Fruit fly (Drosophila melanogaster) whole organism, embryonic: ENCODE results near the gene CG13373.

Experiments
- ATbp ChIP-seq: fragments of 200-800 bp; sonication (Bioruptor generic); optimal IDR thresholded peaks from 2 replicates; lab custom pipeline; 2017; ENCODE audit warnings: missing biosample characterization, mild to moderate bottlenecking, missing genetic modification characterization, missing genetic modification reagents
- Bteb2 ChIP-seq: fragments of 200-800 bp; sonication (Bioruptor generic); optimal IDR thresholded peaks from 2 replicates; lab custom pipeline; 2016; ENCODE audit warnings: missing biosample characterization, missing genetic modification characterization
- CG10267 ChIP-seq: fragments of 200-800 bp; sonication (Bioruptor generic); optimal IDR thresholded peaks from 2 replicates; lab custom pipeline; 2018; ENCODE audit warnings: missing biosample characterization, mild to moderate bottlenecking, missing genetic modification characterization, moderate library complexity
- CG13296 ChIP-seq: fragments of 200-800 bp; sonication (Bioruptor generic); optimal IDR thresholded peaks from 3 replicates; lab custom pipeline; 2018; ENCODE audit warnings: missing biosample characterization, mild to moderate bottlenecking, missing genetic modification characterization
- CG15073 ChIP-seq: fragments of 200-800 bp; sonication (Bioruptor generic); optimal IDR thresholded peaks from 2 replicates; lab custom pipeline; 2016; ENCODE audit warnings: missing biosample characterization, missing genetic modification characterization
- CG15514 ChIP-seq: fragments of 200-800 bp; sonication (Bioruptor generic); optimal IDR thresholded peaks from 3 replicates; lab custom pipeline; 2017; ENCODE audit warnings: missing biosample characterization, missing genetic modification characterization, mild to moderate bottlenecking, moderate library complexity, missing genetic modification reagents
- CG17359 ChIP-seq: fragments of 200-800 bp; sonication (Bioruptor generic); optimal IDR thresholded peaks from 3 replicates; lab custom pipeline; 2018; ENCODE audit warnings: missing biosample characterization, mild to moderate bottlenecking, missing genetic modification characterization, moderate library complexity
- CG18764 ChIP-seq: fragments of 200-800 bp; sonication (Bioruptor generic); optimal IDR thresholded peaks from 3 replicates; lab custom pipeline; 2016; ENCODE audit warnings: missing biosample characterization, missing genetic modification characterization
- CG2875 ChIP-seq: fragments of 200-800 bp; sonication (Bioruptor generic); optimal IDR thresholded peaks from 2 replicates; lab custom pipeline; 2017; ENCODE audit warnings: missing biosample characterization, mild to moderate bottlenecking, missing genetic modification characterization, missing genetic modification reagents
- CG32767 ChIP-seq: fragments of 200-800 bp; sonication (Bioruptor generic); IDR thresholded peaks from 2 replicates; pipeline ENCODE4 v1.3.6; 2022; ENCODE audit warnings: missing biosample characterization, missing genetic modification characterization
- CG4404 ChIP-seq: fragments of 200-800 bp; sonication (Bioruptor generic); IDR thresholded peaks from 2 replicates; pipeline ENCODE4 v1.3.6; 2022; ENCODE audit warnings: missing biosample characterization, missing genetic modification characterization
- CG4707 ChIP-seq: fragments of 200-800 bp; sonication (Bioruptor generic); optimal IDR thresholded peaks from 2 replicates; lab custom pipeline; 2018; ENCODE audit warnings: missing biosample characterization, mild to moderate bottlenecking, missing genetic modification characterization, moderate library complexity
- CG5245 ChIP-seq: fragments of 200-800 bp; sonication (Bioruptor generic); optimal IDR thresholded peaks from 3 replicates; lab custom pipeline; 2016; ENCODE audit warnings: missing biosample characterization, missing genetic modification characterization
- CG6254 ChIP-seq: fragments of 200-800 bp; sonication (Bioruptor generic); optimal IDR thresholded peaks from 3 replicates; lab custom pipeline; 2017; ENCODE audit warnings: mild to moderate bottlenecking, missing biosample characterization, missing genetic modification reagents, missing genetic modification characterization
- CG6272 ChIP-seq: fragments of 200-800 bp; sonication (Bioruptor generic); IDR thresholded peaks from 2 replicates; pipeline ENCODE4 v1.3.6; 2022; ENCODE audit warnings: missing biosample characterization, missing genetic modification characterization
- CG6765 ChIP-seq: fragments of 200-800 bp; sonication (Bioruptor generic); optimal IDR thresholded peaks from 3 replicates; lab custom pipeline; 2017; ENCODE audit warnings: missing biosample characterization, mild to moderate bottlenecking, missing genetic modification characterization
- CG6791 ChIP-seq: fragments of 200-800 bp; sonication (Bioruptor generic); IDR thresholded peaks from 3 replicates; pipeline ENCODE4 v1.3.6; 2022; ENCODE audit warnings: missing biosample characterization, missing genetic modification characterization; ENCODE audit not compliant: partially characterized antibody
- CG6813 ChIP-seq: fragments of 200-800 bp; sonication (Bioruptor generic); optimal IDR thresholded peaks from 2 replicates; lab custom pipeline; 2017; ENCODE audit warnings: missing biosample characterization, missing genetic modification characterization, mild to moderate bottlenecking, moderate library complexity, missing genetic modification reagents
- CG7928 ChIP-seq: fragments of 200-800 bp; sonication (Bioruptor generic); optimal IDR thresholded peaks from 2 replicates; lab custom pipeline; 2017; ENCODE audit warnings: missing biosample characterization, mild to moderate bottlenecking, missing genetic modification characterization
- Camta ChIP-seq: fragments of 200-800 bp; sonication (Bioruptor generic); optimal IDR thresholded peaks from 2 replicates; lab custom pipeline; 2016; ENCODE audit warnings: missing biosample characterization, missing genetic modification characterization
- CkIIα-i1 ChIP-seq: fragments of 200-800 bp; sonication (Bioruptor generic); IDR thresholded peaks from 2 replicates; pipeline ENCODE4 v1.3.6; 2022; ENCODE audit warnings: missing biosample characterization, missing genetic modification characterization
- D19A ChIP-seq: fragments of 200-800 bp; optimal IDR thresholded peaks from 3 replicates; lab custom pipeline; 2019; ENCODE audit warnings: missing biosample characterization, mild to moderate bottlenecking, missing genetic modification characterization, moderate library complexity
- Dfd ChIP-seq, 2 experiments: fragments of >200 bp; optimal IDR thresholded peaks; 2 replicates each; lab custom pipeline; 2017; ENCODE audit warnings: missing biosample characterization in 2 of 2, missing genetic modification characterization in 2 of 2
- Dp ChIP-seq: fragments of 200-800 bp; sonication (Bioruptor generic); optimal IDR thresholded peaks from 2 replicates; lab custom pipeline; 2018; ENCODE audit warnings: missing biosample characterization, mild to moderate bottlenecking, missing genetic modification characterization, moderate library complexity
- Gsc ChIP-seq: fragments of 200-800 bp; sonication (Bioruptor generic); IDR thresholded peaks from 2 replicates; pipeline ENCODE4 v1.3.6; 2022; ENCODE audit warnings: missing biosample characterization, missing genetic modification characterization
- Gug ChIP-seq: fragments of 200-800 bp; sonication (Bioruptor generic); IDR thresholded peaks from 4 replicates; pipeline ENCODE4 v1.3.6; 2022; ENCODE audit warnings: missing biosample characterization, missing genetic modification characterization
- Med ChIP-seq: fragments of 200-800 bp; sonication (Bioruptor generic); peaks from one replicate; lab custom pipeline; 2016; ENCODE audit warnings: missing biosample characterization, missing genetic modification characterization, mild to moderate bottlenecking, inconsistent platforms, moderate library complexity
- NC2α ChIP-seq: fragments of 200-800 bp; sonication (Bioruptor generic); optimal IDR thresholded peaks from 2 replicates; lab custom pipeline; 2016; ENCODE audit warnings: missing biosample characterization, missing genetic modification characterization
- Pdp1 ChIP-seq, 2 experiments: fragments of 200-800 bp; sonication (Bioruptor generic); optimal IDR thresholded peaks; 3 replicates each; lab custom pipeline; 2016; ENCODE audit warnings: missing biosample characterization in 2 of 2, missing genetic modification characterization in 2 of 2, mild to moderate bottlenecking in 1 of 2, moderate library complexity in 1 of 2
- TFAM ChIP-seq: fragments of 200-800 bp; sonication (Bioruptor generic); optimal IDR thresholded peaks from 2 replicates; lab custom pipeline; 2017; ENCODE audit warnings: missing biosample characterization, missing genetic modification characterization, inconsistent platforms
- YL-1 ChIP-seq: fragments of 200-800 bp; sonication (Bioruptor generic); optimal IDR thresholded peaks from 3 replicates; lab custom pipeline; 2017; ENCODE audit warnings: missing biosample characterization, mild to moderate bottlenecking, missing genetic modification characterization
- abd-A ChIP-seq: fragments of 200-800 bp; sonication (Bioruptor generic); optimal IDR thresholded peaks from 3 replicates; lab custom pipeline; 2019; ENCODE audit warnings: missing biosample characterization, mild to moderate bottlenecking, missing genetic modification characterization, moderate library complexity
- amos ChIP-seq: fragments of 200-800 bp; sonication (Bioruptor generic); IDR thresholded peaks from 2 replicates; pipeline ENCODE4 v1.3.6; 2022; ENCODE audit warnings: missing biosample characterization, missing genetic modification characterization; ENCODE audit not compliant: partially characterized antibody
- ato ChIP-seq: fragments of 200-800 bp; sonication (Bioruptor generic); IDR thresholded peaks from 2 replicates; pipeline ENCODE4 v1.3.6; 2022; ENCODE audit warnings: missing biosample characterization, missing genetic modification characterization; ENCODE audit not compliant: partially characterized antibody
- gro ChIP-seq: fragments of 200-800 bp; sonication (Bioruptor generic); optimal IDR thresholded peaks from 2 replicates; lab custom pipeline; 2016; ENCODE audit warnings: missing biosample characterization, missing genetic modification characterization
- her ChIP-seq: fragments of 200-800 bp; sonication (Bioruptor generic); optimal IDR thresholded peaks from 2 replicates; lab custom pipeline; 2016; ENCODE audit warnings: missing biosample characterization, missing genetic modification characterization
- lbe ChIP-seq: fragments of 200-800 bp; sonication (Bioruptor generic); optimal IDR thresholded peaks from 2 replicates; lab custom pipeline; 2016; ENCODE audit warnings: missing biosample characterization, mild to moderate bottlenecking, missing genetic modification characterization
- mam ChIP-seq: fragments of 200-800 bp; sonication (Bioruptor generic); optimal IDR thresholded peaks from 3 replicates; lab custom pipeline; 2016; ENCODE audit warnings: missing biosample characterization, missing genetic modification characterization
- mirr ChIP-seq: fragments of 200-800 bp; sonication (Bioruptor generic); optimal IDR thresholded peaks from 3 replicates; lab custom pipeline; 2018; ENCODE audit warnings: missing biosample characterization, mild to moderate bottlenecking, missing genetic modification characterization
- mld ChIP-seq: fragments of 200-800 bp; sonication (Bioruptor generic); IDR thresholded peaks from 3 replicates; pipeline ENCODE4 v1.3.6; 2022; ENCODE audit warnings: missing biosample characterization, missing genetic modification characterization; ENCODE audit not compliant: partially characterized antibody
- org-1 ChIP-seq: fragments of 200-800 bp; sonication (Bioruptor generic); optimal IDR thresholded peaks from 2 replicates; lab custom pipeline; 2017; ENCODE audit warnings: missing biosample characterization, missing genetic modification characterization
- p53 ChIP-seq: fragments of 200-800 bp; sonication (Bioruptor generic); optimal IDR thresholded peaks from 2 replicates; lab custom pipeline; 2016; ENCODE audit warnings: missing biosample characterization, missing genetic modification characterization
- peb ChIP-seq: fragments of 200-800 bp; sonication (Bioruptor generic); IDR thresholded peaks from 2 replicates; pipeline ENCODE4 v1.3.6; 2022; ENCODE audit warnings: missing biosample characterization, missing genetic modification characterization
- sim ChIP-seq: fragments of 200-800 bp; sonication (Bioruptor generic); IDR thresholded peaks from 2 replicates; pipeline ENCODE4 v1.3.6; 2022; ENCODE audit warnings: missing biosample characterization, missing genetic modification characterization
- sqz ChIP-seq: fragments of 200-800 bp; sonication (Bioruptor generic); optimal IDR thresholded peaks from 3 replicates; lab custom pipeline; 2018; ENCODE audit warnings: missing biosample characterization, mild to moderate bottlenecking, missing genetic modification characterization
- tap ChIP-seq: fragments of 200-800 bp; optimal IDR thresholded peaks from 3 replicates; lab custom pipeline; 2019; ENCODE audit warnings: missing biosample characterization, mild to moderate bottlenecking, missing genetic modification characterization, moderate library complexity
- wdn ChIP-seq: fragments of 200-800 bp; sonication (Bioruptor generic); IDR thresholded peaks from 2 replicates; pipeline ENCODE4 v1.3.6; 2022; ENCODE audit warnings: missing biosample characterization, missing genetic modification characterization
- zen ChIP-seq: fragments of 200-800 bp; sonication (Bioruptor generic); optimal IDR thresholded peaks from 3 replicates; lab custom pipeline; 2018; ENCODE audit warnings: missing biosample characterization, mild to moderate bottlenecking, missing genetic modification characterization, moderate library complexity
- zfh2 ChIP-seq: fragments of 200-800 bp; sonication (Bioruptor generic); optimal IDR thresholded peaks from 2 replicates; lab custom pipeline; 2016; ENCODE audit warnings: missing biosample characterization, missing genetic modification characterization

Gene CG13373

DNA sequence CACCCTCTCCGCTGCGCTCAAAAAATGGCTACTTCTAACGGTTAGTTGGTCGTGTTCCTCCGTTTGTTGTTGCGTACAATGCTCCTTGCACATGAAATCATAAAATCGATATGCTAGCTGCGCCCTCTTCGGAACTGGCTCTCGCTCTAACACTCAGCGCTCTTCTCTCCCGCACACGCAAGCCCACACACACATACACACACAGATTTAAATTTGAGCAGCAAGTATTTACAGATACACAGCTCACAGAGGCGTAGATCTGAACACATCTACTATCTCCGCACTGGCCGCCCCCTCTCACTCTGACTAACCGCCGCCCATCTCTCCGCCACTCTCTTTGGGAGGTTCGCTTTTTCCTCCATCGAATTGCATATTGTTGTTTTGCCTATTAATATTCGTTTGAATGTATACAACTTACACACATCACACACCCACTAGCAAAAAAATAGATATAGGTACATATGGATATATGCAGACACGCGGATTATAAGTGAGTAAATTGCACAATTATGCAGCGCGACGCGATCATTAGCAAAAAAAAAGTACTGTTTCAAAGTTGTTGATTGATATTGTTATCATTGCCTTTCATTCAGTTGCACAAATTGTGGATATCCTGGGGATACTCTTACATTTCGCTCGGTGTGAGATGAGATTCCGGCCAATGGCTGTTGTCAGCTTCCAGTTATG lies 45.7 kb downstream of the CG13373 start:
- peak; percentile 95 for TF ChIP-seq mirr (GFP tag; lab: Kevin White, UChicago)
- TF ChIP-seq sqz (GFP tag; lab: Kevin White, UChicago), result peak; percentile 40
- no peak for TF ChIP-seq CG15073 (GFP tag; lab: Kevin White, UChicago)
- TF ChIP-seq Med, result peak; percentile 99
- no peak for TF ChIP-seq Dp (GFP tag; lab: Kevin White, UChicago)
- TF ChIP-seq CG10267 (tag; lab: Kevin White, UChicago), result peak; percentile 44
- TF ChIP-seq TFAM (GFP tag; lab: Kevin White, UChicago), result no peak
- TF ChIP-seq CG4404 (GFP tag; lab: Robert Waterston, UW), result peak; percentile 55; the same call in 1 of the 2 replicates
- TF ChIP-seq CG5245 (GFP tag; lab: Kevin White, UChicago), result peak; percentile 84
- no peak for TF ChIP-seq Gsc (GFP tag; lab: Robert Waterston, UW)
- TF ChIP-seq tap, result peak; percentile 72
- peak; percentile 79 for TF ChIP-seq org-1 (GFP tag; lab: Kevin White, UChicago)
- peak; percentile 93 for TF ChIP-seq her (GFP tag; lab: Kevin White, UChicago)
- TF ChIP-seq CG6765 (GFP tag; lab: Kevin White, UChicago), result peak; percentile 82
- TF ChIP-seq sim (GFP tag; lab: Robert Waterston, UW), result no peak
- peak; percentile 93 for TF ChIP-seq gro (GFP tag; lab: Kevin White, UChicago)
- TF ChIP-seq mam, result peak; percentile 94
- peak; percentile 84 for TF ChIP-seq CG15514
- no peak for TF ChIP-seq Dfd (GFP tag; optimal IDR thresholded peaks at IDR 0.05; lab: Kevin White, UChicago)
- TF ChIP-seq CG6254 (GFP tag; lab: Kevin White, UChicago), result peak; percentile 64
- TF ChIP-seq CG6791, result no peak
- peak; percentile 87 for TF ChIP-seq CG13296 (GFP tag; lab: Kevin White, UChicago)
- peak; percentile 72 for TF ChIP-seq peb (GFP tag; lab: Robert Waterston, UW)
- peak; percentile 83 to 87 for TF ChIP-seq Pdp1 (GFP tag; optimal IDR thresholded peaks at IDR 0.05; lab: Kevin White, UChicago)
- TF ChIP-seq Bteb2, result peak; percentile 67
- peak; percentile 80 for TF ChIP-seq CG17359 (tag; lab: Kevin White, UChicago)
- peak; percentile 78 for TF ChIP-seq lbe (GFP tag; lab: Kevin White, UChicago)
- peak; percentile 96 for TF ChIP-seq Gug
- peak; percentile 13 for TF ChIP-seq D19A (tag; lab: Kevin White, UChicago)
- TF ChIP-seq wdn, result peak; percentile 78
- no peak for TF ChIP-seq mld (GFP tag; lab: Robert Waterston, UW)
- TF ChIP-seq Camta (GFP tag; lab: Kevin White, UChicago), result peak; percentile 64
- TF ChIP-seq CkIIα-i1, result no peak
- peak; percentile 94 for TF ChIP-seq zfh2 (GFP tag; lab: Kevin White, UChicago)
- TF ChIP-seq CG6813 (GFP tag; lab: Kevin White, UChicago), result peak; percentile 86
- peak; percentile 55 for TF ChIP-seq abd-A (tag; lab: Kevin White, UChicago)
- peak; percentile 9 for TF ChIP-seq YL-1
- no peak; the same call in 1 of the 2 replicates for TF ChIP-seq amos (GFP tag; lab: Robert Waterston, UW)
- TF ChIP-seq ato (GFP tag; lab: Robert Waterston, UW), result no peak
- TF ChIP-seq p53 (GFP tag; lab: Kevin White, UChicago), result peak; percentile 81
- peak; percentile 70 for TF ChIP-seq CG4707 (GFP tag; lab: Kevin White, UChicago)
- TF ChIP-seq CG32767 (GFP tag; lab: Robert Waterston, UW), result peak; percentile 92
- TF ChIP-seq CG18764, result peak; percentile 66
- peak; percentile 17 for TF ChIP-seq NC2α
- TF ChIP-seq CG7928, result no peak
- no peak for TF ChIP-seq CG6272
- TF ChIP-seq CG2875, result peak; percentile 42
- TF ChIP-seq zen (tag; lab: Kevin White, UChicago), result no peak
- peak; percentile 76 for TF ChIP-seq ATbp (GFP tag; lab: Kevin White, UChicago)
